Worm (Caenorhabditis elegans): ENCODE measurements around the gene C14C10.2.

C14C10.2 gene

ce11 chrV:12567850-12568249 is 24.4 kb downstream of the C14C10.2 start, which contains the start of gene E02A10.4:
Gene E02A10.4, minus strand, starts transcription at chrV:12567950.
- TF ChIP-seq F16B12.6 (tag; optimal IDR thresholded peaks at IDR 0.05) = no peak
- TF ChIP-seq elt-2 (tag; optimal IDR thresholded peaks at IDR 0.05) = no peak
- TF ChIP-seq lin-35 (GFP tag; optimal IDR thresholded peaks at IDR 0.05) = no peak
- no peak for TF ChIP-seq sup-37 (GFP tag; optimal IDR thresholded peaks at IDR 0.05)
- no peak for TF ChIP-seq snpc-4 (tag; optimal IDR thresholded peaks at IDR 0.05)
- TF ChIP-seq ceh-8 (GFP tag; optimal IDR thresholded peaks at IDR 0.05) = no peak
- no peak for TF ChIP-seq lir-3 (tag; optimal IDR thresholded peaks at IDR 0.05; ENCODE audit: poor library complexity)
- TF ChIP-seq ama-1 (optimal IDR thresholded peaks at IDR 0.05) = no peak
- no peak for TF ChIP-seq nhr-76 (tag; optimal IDR thresholded peaks at IDR 0.05)
- TF ChIP-seq pax-3 (tag; optimal IDR thresholded peaks at IDR 0.05) = no peak
- TF ChIP-seq lin-39 (tag; optimal IDR thresholded peaks at IDR 0.05) = no peak
- no peak for TF ChIP-seq nhr-20 (tag; optimal IDR thresholded peaks at IDR 0.05)
- TF ChIP-seq ceh-88 (GFP tag; IDR thresholded peaks at IDR 0.05) = no peak
- TF ChIP-seq mep-1 (tag; optimal IDR thresholded peaks at IDR 0.05) = no peak
- TF ChIP-seq unc-86 (tag; optimal IDR thresholded peaks at IDR 0.05) = no peak
- no peak for TF ChIP-seq grh-1 (GFP tag; IDR thresholded peaks at IDR 0.05)

- TF ChIP-seq snpc-4 (tag; optimal IDR thresholded peaks at IDR 0.05) (no peak), swsn-7 (tag; optimal IDR thresholded peaks at IDR 0.05) (no peak), sox-4 (tag; optimal IDR thresholded peaks at IDR 0.05) (peak; percentile 33), ztf-4 (tag; optimal IDR thresholded peaks at IDR 0.05) (no peak), pax-3 (tag; optimal IDR thresholded peaks at IDR 0.05) (peak; percentile 68), tlp-1 (tag; optimal IDR thresholded peaks at IDR 0.05) (no peak), dsc-1 (tag; optimal IDR thresholded peaks at IDR 0.05) (peak; percentile 80), isw-1 (GFP tag; IDR thresholded peaks at IDR 0.05) (no peak), ama-1 (optimal IDR thresholded peaks at IDR 0.05) (no peak), elt-3 (tag; optimal IDR thresholded peaks at IDR 0.05) (no peak), dpl-1 (GFP tag; optimal IDR thresholded peaks at IDR 0.05) (no peak), irx-1 (tag; optimal IDR thresholded peaks at IDR 0.05) (no peak), nhr-85 (tag) (no peak), unc-86 (tag; optimal IDR thresholded peaks at IDR 0.05) (no peak), efl-1 (optimal IDR thresholded peaks at IDR 0.05) (no peak), efl-1 (GFP tag; optimal IDR thresholded peaks at IDR 0.05 in 1 of 2) (no peak)
Measured at ce11 chrV:12567312-12567711, 25.0 kb downstream of the C14C10.2 start.

- TF ChIP-seq pax-3 (tag; optimal IDR thresholded peaks at IDR 0.05) (peak; percentile 84), unc-86 (tag; optimal IDR thresholded peaks at IDR 0.05) (no peak), zip-4 (GFP tag; optimal IDR thresholded peaks at IDR 0.05) (no peak), mep-1 (tag; optimal IDR thresholded peaks at IDR 0.05) (no peak), dsc-1 (tag; optimal IDR thresholded peaks at IDR 0.05) (peak; percentile 78), nhr-47 (tag; optimal IDR thresholded peaks at IDR 0.05) (peak; percentile 10), fkh-8 (tag; optimal IDR thresholded peaks at IDR 0.05) (peak; percentile 31), sox-4 (tag; optimal IDR thresholded peaks at IDR 0.05) (peak; percentile 15)
Measured at ce11 chrV:12564902-12565301, 27.4 kb downstream of the C14C10.2 start.

DNA sequence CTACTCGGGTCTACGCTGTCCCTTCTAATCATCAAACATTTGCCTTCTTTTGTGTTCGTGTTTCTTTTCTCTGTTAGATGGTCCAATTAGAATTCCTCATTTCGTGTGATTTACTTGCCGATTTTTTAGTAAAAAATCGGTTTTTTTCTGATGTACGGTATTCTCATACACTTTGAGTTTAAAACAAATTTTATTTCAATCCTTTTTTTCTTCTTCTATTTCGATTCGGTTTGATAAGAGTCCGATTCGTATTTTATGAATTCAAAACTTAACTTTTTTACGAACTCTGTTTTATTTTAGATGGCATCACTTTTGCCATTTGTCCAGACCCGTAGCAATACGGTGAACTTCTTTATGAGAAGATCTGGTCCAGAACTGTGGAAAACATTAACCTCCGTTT is 29.1 kb downstream of the C14C10.2 start, which contains the start of gene mrps-5:
mrps-5 (plus strand) TSS at position 301 of the 400 bp plus-strand sequence.
- no peak for TF ChIP-seq tlp-1 (tag; optimal IDR thresholded peaks at IDR 0.05)
- TF ChIP-seq alr-1 (tag; optimal IDR thresholded peaks at IDR 0.05; ENCODE audit: borderline replicate concordance) = no peak
- TF ChIP-seq unc-86 (tag; optimal IDR thresholded peaks at IDR 0.05) = no peak
- TF ChIP-seq unc-98 (GFP tag; IDR thresholded peaks at IDR 0.05) = no peak
- TF ChIP-seq ztf-4 (tag; optimal IDR thresholded peaks at IDR 0.05) = no peak
- no peak for TF ChIP-seq fkh-10 (GFP tag; optimal IDR thresholded peaks at IDR 0.05)
- TF ChIP-seq aly-2 (tag; optimal IDR thresholded peaks at IDR 0.05) = no peak
- no peak for TF ChIP-seq dpl-1 (GFP tag; optimal IDR thresholded peaks at IDR 0.05)
- no peak for TF ChIP-seq nhr-28 (tag; optimal IDR thresholded peaks at IDR 0.05)
- TF ChIP-seq snpc-4 (tag; optimal IDR thresholded peaks at IDR 0.05) = no peak
- no peak for TF ChIP-seq elt-3 (tag; optimal IDR thresholded peaks at IDR 0.05)
- TF ChIP-seq mef-2 (tag; optimal IDR thresholded peaks at IDR 0.05) = no peak
- TF ChIP-seq egl-27 (tag; optimal IDR thresholded peaks at IDR 0.05) = no peak
- TF ChIP-seq nhr-84 (tag; optimal IDR thresholded peaks at IDR 0.05) = no peak

Data from whole organism, L1 larva.